Fruit fly (Drosophila melanogaster): Measurements from ENCODE around the gene Mo25.
"Not testable (repeated sequence)": the region's sequence is repeated elsewhere in the genome, so short reads cannot be mapped to it uniquely, and the experiment has no call there.

Gene Mo25

dm6 chr3L:16609120-16609519, 6.2 kb downstream of the Mo25 start, which contains the start of gene CG4098:
TSS of gene CG4098 (minus strand) at chr3L:16609347.
- TF ChIP-seq CG8478 (optimal IDR thresholded peaks at IDR 0.05), result no peak
- TF ChIP-seq CTCF (optimal IDR thresholded peaks at IDR 0.05), result no peak

- TF ChIP-seq CTCF (optimal IDR thresholded peaks at IDR 0.05) (no peak), CG8478 (optimal IDR thresholded peaks at IDR 0.05) (no peak)
Measured at dm6 chr3L:16602736-16603144, 12.5 kb downstream of the Mo25 start, which contains the start of gene Arts. TSS of gene Arts (plus strand) at chr3L:16602851.

dm6 chr3L:16594922-16595518, 20.3 kb downstream of the Mo25 start, which contains the start of the genes spd-2 and Apl:
TSS of gene spd-2 (minus strand) at chr3L:16595014.
TSS of gene Apl (plus strand) at chr3L:16595181.
- no peak for TF ChIP-seq CG8478 (optimal IDR thresholded peaks at IDR 0.05)
- no peak for TF ChIP-seq CTCF (optimal IDR thresholded peaks at IDR 0.05)

dm6 chr3L:16590860-16591259, 24.4 kb downstream of the Mo25 start, which contains the start of gene tra:
TSS of gene tra (minus strand) at chr3L:16591050.
- no peak for TF ChIP-seq CG8478 (optimal IDR thresholded peaks at IDR 0.05)
- TF ChIP-seq CTCF (optimal IDR thresholded peaks at IDR 0.05), result no peak

dm6 chr3L:16587994-16588622, 27.2 kb downstream of the Mo25 start:
- TF ChIP-seq CTCF (optimal IDR thresholded peaks at IDR 0.05) (peak in 1 of 2 experiments; percentile 31), CG8478 (optimal IDR thresholded peaks at IDR 0.05) (no peak)

- TF ChIP-seq CTCF (optimal IDR thresholded peaks at IDR 0.05) (no peak), CG8478 (optimal IDR thresholded peaks at IDR 0.05) (no peak)
Measured at dm6 chr3L:16586989-16587388, 28.3 kb downstream of the Mo25 start, which contains the start of the genes Syx8 and CG32163. TSS of gene Syx8 (minus strand) at chr3L:16587057. TSS of gene CG32163 (plus strand) at chr3L:16587157.

- no peak for TF ChIP-seq CG8478 (optimal IDR thresholded peaks at IDR 0.05)
- TF ChIP-seq CTCF (optimal IDR thresholded peaks at IDR 0.05), result peak in 1 of 2 experiments; percentile 44
Measured at dm6 chr3L:16584074-16584578, 31.1 kb downstream of the Mo25 start, which contains the start of gene UQCR-C2. TSS of gene UQCR-C2 (plus strand) at chr3L:16584124.

dm6 chr3L:16582678-16583315, 32.5 kb downstream of the Mo25 start, which contains the start of gene Rpn12:
TSS of gene Rpn12 (plus strand) at chr3L:16583028.
- TF ChIP-seq CTCF (optimal IDR thresholded peaks at IDR 0.05) (no peak), CG8478 (optimal IDR thresholded peaks at IDR 0.05) (no peak)

dm6 chr3L:16581201-16581705, 34.0 kb downstream of the Mo25 start, which contains the start of gene Smn:
TSS of gene Smn (minus strand) at chr3L:16581547.
- no peak for TF ChIP-seq CTCF (optimal IDR thresholded peaks at IDR 0.05)
- TF ChIP-seq CG8478 (optimal IDR thresholded peaks at IDR 0.05), result no peak

- TF ChIP-seq CTCF (optimal IDR thresholded peaks at IDR 0.05) (no peak), CG8478 (optimal IDR thresholded peaks at IDR 0.05) (no peak)
Measured at dm6 chr3L:16580049-16580448, 35.2 kb downstream of the Mo25 start, which contains the start of gene nxf2. TSS of gene nxf2 (minus strand) at chr3L:16580306.

dm6 chr3L:16574307-16574946, 40.8 kb downstream of the Mo25 start, which contains the start of gene mbf1:
TSS of gene mbf1 (plus strand) at chr3L:16574436.
- TF ChIP-seq CTCF (optimal IDR thresholded peaks at IDR 0.05) (peak in 1 of 2 experiments; percentile 7), CG8478 (optimal IDR thresholded peaks at IDR 0.05) (no peak)

dm6 chr3L:16573234-16573633, 42.0 kb downstream of the Mo25 start, which contains the start of gene Mipp1:
TSS of gene Mipp1 (minus strand) at chr3L:16573334.
- TF ChIP-seq CG8478, CTCF (optimal IDR thresholded peaks at IDR 0.05): not testable (repeated sequence)

dm6 chr3L:16572208-16572607, 43.1 kb downstream of the Mo25 start:
- no peak for TF ChIP-seq CG8478 (optimal IDR thresholded peaks at IDR 0.05)
- TF ChIP-seq CTCF (optimal IDR thresholded peaks at IDR 0.05), result no peak

- TF ChIP-seq CTCF (optimal IDR thresholded peaks at IDR 0.05) (no peak), CG8478 (optimal IDR thresholded peaks at IDR 0.05) (no peak)
Measured at dm6 chr3L:16571739-16572063, 43.6 kb downstream of the Mo25 start.
